Fruit fly (Drosophila melanogaster): ENCODE measurements around the gene CG14777.

Gene CG14777

DNA sequence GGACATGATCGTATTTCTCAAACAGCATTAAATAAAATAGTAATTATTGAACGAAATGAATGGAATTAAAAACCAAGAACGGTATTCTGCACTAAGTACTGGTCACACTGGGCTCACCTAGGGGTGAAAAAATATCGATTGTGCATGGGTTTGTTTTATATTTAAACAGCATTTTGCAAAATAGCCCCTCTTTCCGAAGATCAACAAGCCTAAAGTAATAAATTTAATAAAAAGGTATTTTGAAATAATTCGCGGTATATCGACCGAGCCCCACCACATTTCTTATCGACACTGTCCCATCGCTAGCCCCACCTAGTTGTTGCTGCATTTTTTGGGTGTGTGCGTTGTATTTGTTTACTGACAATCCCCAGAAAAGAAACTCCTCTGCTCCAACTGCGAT is 4.6 kb downstream of the CG14777 start, which contains the start of gene pck (continued):
- TF ChIP-seq CG3281 (GFP tag; optimal IDR thresholded peaks at IDR 0.05) (peak; percentile 52), so (GFP tag; IDR thresholded peaks at IDR 0.05) (0 out of 3 replicates have a peak, but pooled peaks have one; percentile 56), CG15479 (GFP tag; optimal IDR thresholded peaks at IDR 0.05) (no peak), bcd (GFP tag; optimal IDR thresholded peaks at IDR 0.05) (peak; percentile 27), CG34422 (GFP tag; IDR thresholded peaks at IDR 0.05) (peak; percentile 70; the same call in 2 of the 3 replicates), zfh1 (GFP tag; IDR thresholded peaks at IDR 0.05) (peak; percentile 77; the same call in 2 of the 3 replicates), en (GFP tag; optimal IDR thresholded peaks at IDR 0.05) (peak; percentile 7), CG3163 (GFP tag; optimal IDR thresholded peaks at IDR 0.05) (peak; percentile 24), CG3407 (GFP tag; optimal IDR thresholded peaks at IDR 0.05) (peak; percentile 34), ATbp (GFP tag; optimal IDR thresholded peaks at IDR 0.05) (peak; percentile 37), Rx (GFP tag; IDR thresholded peaks at IDR 0.05) (peak; percentile 50; the same call in 1 of the 2 replicates), ranshi (GFP tag; IDR thresholded peaks at IDR 0.05) (peak; percentile 58), dmrt11E (tag; optimal IDR thresholded peaks at IDR 0.05) (peak; percentile 65), dan (GFP tag; IDR thresholded peaks at IDR 0.05) (no peak), CG1024 (GFP tag; IDR thresholded peaks at IDR 0.05) (peak; percentile 56), D19A (tag; optimal IDR thresholded peaks at IDR 0.05) (no peak), CG10959 (GFP tag; IDR thresholded peaks at IDR 0.05) (peak; percentile 62), Poxn (GFP tag; IDR thresholded peaks at IDR 0.05) (no peak), ewg (GFP tag; optimal IDR thresholded peaks at IDR 0.05) (peak; percentile 36), CG11093 (GFP tag; IDR thresholded peaks at IDR 0.05) (no peak), CG10543 (GFP tag; optimal IDR thresholded peaks at IDR 0.05) (peak; percentile 8), stc (GFP tag; IDR thresholded peaks at IDR 0.05) (peak; percentile 70; the same call in 1 of the 2 replicates), Dip3 (GFP tag; optimal IDR thresholded peaks at IDR 0.05) (peak; percentile 63), hbn (GFP tag; IDR thresholded peaks at IDR 0.05; ENCODE audit: partially characterized antibody) (peak; percentile 41; the same call in 1 of the 2 replicates), CG15269 (tag; optimal IDR thresholded peaks at IDR 0.05) (peak; percentile 35), kay (GFP tag; optimal IDR thresholded peaks at IDR 0.05) (peak; percentile 34), CG18599 (GFP tag; optimal IDR thresholded peaks at IDR 0.05) (peak; percentile 72), yki (optimal IDR thresholded peaks at IDR 0.05) (no peak), Trl (optimal IDR thresholded peaks at IDR 0.05) (no peak), Trl (GFP tag; optimal IDR thresholded peaks at IDR 0.05) (peak; percentile 68), Bteb2 (GFP tag; optimal IDR thresholded peaks at IDR 0.05) (peak; percentile 23), Dref (GFP tag; IDR thresholded peaks at IDR 0.05) (peak; percentile 66), CG13296 (GFP tag; optimal IDR thresholded peaks at IDR 0.05) (peak; percentile 25), CG42726 (GFP tag; IDR thresholded peaks at IDR 0.05; ENCODE audit: partially characterized antibody) (no peak), kah (GFP tag; optimal IDR thresholded peaks at IDR 0.05) (no peak), CG10462 (GFP tag; optimal IDR thresholded peaks at IDR 0.05) (peak; percentile 81), BtbVII (GFP tag; optimal IDR thresholded peaks at IDR 0.05) (no peak), HmgD (GFP tag; optimal IDR thresholded peaks at IDR 0.05) (no peak), crol (GFP tag; IDR thresholded peaks at IDR 0.05) (no peak), Ada2b (GFP tag; IDR thresholded peaks at IDR 0.05) (peak; percentile 43; the same call in 1 of the 2 replicates), E2f1 (GFP tag; IDR thresholded peaks at IDR 0.05) (peak; percentile 70), row (GFP tag; IDR thresholded peaks at IDR 0.05) (peak; percentile 74), Dad (GFP tag; optimal IDR thresholded peaks at IDR 0.05) (peak; percentile 62), CG9932 (GFP tag; IDR thresholded peaks at IDR 0.05) (peak; percentile 62), ato (GFP tag; IDR thresholded peaks at IDR 0.05; ENCODE audit: partially characterized antibody) (no peak; the same call in 1 of the 2 replicates), CG16813 (GFP tag; IDR thresholded peaks at IDR 0.05; ENCODE audit: partially characterized antibody) (peak; percentile 50; the same call in 1 of the 3 replicates), CG6254 (GFP tag; optimal IDR thresholded peaks at IDR 0.05) (no peak), CG2678 (tag; optimal IDR thresholded peaks at IDR 0.05) (peak; percentile 52), pita (GFP tag; optimal IDR thresholded peaks at IDR 0.05) (no peak), CG6813 (GFP tag; optimal IDR thresholded peaks at IDR 0.05) (peak; percentile 13), CG9817 (tag; optimal IDR thresholded peaks at IDR 0.05) (peak; percentile 36)

All from whole organism, embryonic.